Fruit fly (Drosophila melanogaster) whole organism, embryonic: ENCODE results near the gene dyw.
A peak's percentile ranks its signal among the peaks of the same experiment; 100 is the strongest.

Experiments used
- Awh ChIP-seq: fragments of 200-800 bp; sonication (Bioruptor generic); IDR thresholded peaks from 2 replicates; pipeline ENCODE4, ENCODE4 v1.3.6; 2022; ENCODE audit warnings: missing biosample characterization, missing genetic modification characterization
- Bgb ChIP-seq: fragments of 200-800 bp; sonication (Bioruptor generic); IDR thresholded peaks from 2 replicates; pipeline ENCODE4 v1.3.6; 2022; ENCODE audit warnings: missing biosample characterization, missing genetic modification characterization; ENCODE audit not compliant: partially characterized antibody
- BtbVII ChIP-seq: fragments of 200-800 bp; sonication (Bioruptor generic); optimal IDR thresholded peaks from 3 replicates; lab custom pipeline; 2017; ENCODE audit warnings: missing biosample characterization, mild to moderate bottlenecking, missing genetic modification characterization
- C15 ChIP-seq: fragments of 200-800 bp; sonication (Bioruptor generic); IDR thresholded peaks from 3 replicates; pipeline ENCODE4 v1.3.6; 2022; ENCODE audit warnings: missing biosample characterization, missing genetic modification characterization
- CG10321 ChIP-seq: fragments of 200-800 bp; sonication (Bioruptor generic); IDR thresholded peaks from 2 replicates; pipeline ENCODE4 v1.3.6; 2022; ENCODE audit warnings: missing biosample characterization, missing genetic modification characterization
- CG11247 ChIP-seq: fragments of 200-800 bp; sonication (Bioruptor generic); IDR thresholded peaks from 2 replicates; pipeline ENCODE4 v1.3.6; 2022; ENCODE audit warnings: missing biosample characterization, missing genetic modification characterization
- CG11695 ChIP-seq: fragments of 200-800 bp; sonication (Bioruptor generic); IDR thresholded peaks from 3 replicates; pipeline ENCODE4 v1.3.6; 2022; ENCODE audit warnings: missing biosample characterization, missing genetic modification characterization
- CG12744 ChIP-seq: fragments of 200-800 bp; sonication (Bioruptor generic); optimal IDR thresholded peaks from 2 replicates; lab custom pipeline; 2016; ENCODE audit warnings: missing biosample characterization, missing genetic modification characterization
- CG13123 ChIP-seq: fragments of 200-800 bp; sonication (Bioruptor generic); optimal IDR thresholded peaks from 2 replicates; lab custom pipeline; 2016; ENCODE audit warnings: missing biosample characterization, missing genetic modification characterization
- CG13775 ChIP-seq: fragments of 200-800 bp; sonication (Bioruptor generic); optimal IDR thresholded peaks from 3 replicates; lab custom pipeline; 2017; ENCODE audit warnings: missing biosample characterization, mild to moderate bottlenecking, missing genetic modification characterization
- CG17359 ChIP-seq: fragments of 200-800 bp; sonication (Bioruptor generic); optimal IDR thresholded peaks from 3 replicates; lab custom pipeline; 2018; ENCODE audit warnings: missing biosample characterization, mild to moderate bottlenecking, missing genetic modification characterization, moderate library complexity
- CG17361 ChIP-seq: fragments of 200-800 bp; sonication (Bioruptor generic); IDR thresholded peaks from 3 replicates; pipeline ENCODE4 v1.3.6; 2022; ENCODE audit warnings: missing biosample characterization, missing genetic modification characterization
- CG18011 ChIP-seq: fragments of 200-800 bp; sonication (Bioruptor generic); optimal IDR thresholded peaks from 2 replicates; lab custom pipeline; 2017; ENCODE audit warnings: missing biosample characterization, missing genetic modification characterization, mild to moderate bottlenecking, moderate library complexity, missing genotype
- CG30431 ChIP-seq: fragments of 200-800 bp; sonication (Bioruptor generic); optimal IDR thresholded peaks from 2 replicates; lab custom pipeline; 2017; ENCODE audit warnings: missing biosample characterization, missing genetic modification characterization
- CG31441 ChIP-seq: fragments of 200-800 bp; sonication (Bioruptor generic); IDR thresholded peaks from 2 replicates; pipeline ENCODE4 v1.3.6; 2022; ENCODE audit warnings: missing biosample characterization, missing genetic modification characterization
- CG32772 ChIP-seq: fragments of 200-800 bp; sonication (Bioruptor generic); IDR thresholded peaks from 2 replicates; pipeline ENCODE4 v1.3.6; 2022; ENCODE audit warnings: missing biosample characterization, missing genetic modification characterization
- CG3995 ChIP-seq: fragments of 200-800 bp; sonication (Bioruptor generic); optimal IDR thresholded peaks from 3 replicates; lab custom pipeline; 2016; ENCODE audit warnings: missing biosample characterization, missing genetic modification characterization
- CG4854 ChIP-seq: fragments of 200-800 bp; sonication (Bioruptor generic); optimal IDR thresholded peaks from 2 replicates; lab custom pipeline; 2016; ENCODE audit warnings: missing biosample characterization, missing genetic modification characterization, inconsistent platforms
- CG6254 ChIP-seq: fragments of 200-800 bp; sonication (Bioruptor generic); optimal IDR thresholded peaks from 3 replicates; lab custom pipeline; 2017; ENCODE audit warnings: mild to moderate bottlenecking, missing biosample characterization, missing genetic modification reagents, missing genetic modification characterization
- CG6854 ChIP-seq: fragments of 200-800 bp; sonication (Bioruptor generic); optimal IDR thresholded peaks from 3 replicates; lab custom pipeline; 2017; ENCODE audit warnings: missing biosample characterization, mild to moderate bottlenecking, missing genetic modification characterization
- CG9437 ChIP-seq: fragments of 200-800 bp; sonication (Bioruptor generic); optimal IDR thresholded peaks from 2 replicates; lab custom pipeline; 2018; ENCODE audit warnings: missing biosample characterization, mild to moderate bottlenecking, missing genetic modification characterization
- CG9876 ChIP-seq: fragments of 200-800 bp; sonication (Bioruptor generic); optimal IDR thresholded peaks from 2 replicates; lab custom pipeline; 2016; ENCODE audit warnings: missing biosample characterization, missing genetic modification characterization
- CG9932 ChIP-seq: fragments of 200-800 bp; sonication (Bioruptor generic); IDR thresholded peaks from 2 replicates; pipeline ENCODE4 v1.3.6; 2022; ENCODE audit warnings: missing biosample characterization, missing genetic modification characterization
- Dek ChIP-seq: fragments of 200-800 bp; sonication (Bioruptor generic); optimal IDR thresholded peaks from 3 replicates; lab custom pipeline; 2019; ENCODE audit warnings: missing biosample characterization, mild to moderate bottlenecking, missing genetic modification characterization, moderate library complexity
- Doc2 ChIP-seq: fragments of 200-800 bp; sonication (Bioruptor generic); IDR thresholded peaks from 2 replicates; pipeline ENCODE4 v1.3.6; 2022; ENCODE audit warnings: missing biosample characterization, missing genetic modification characterization
- HLH54F ChIP-seq: fragments of 200-800 bp; sonication (Bioruptor generic); optimal IDR thresholded peaks from 3 replicates; lab custom pipeline; 2016; ENCODE audit warnings: missing biosample characterization, missing genetic modification characterization
- Hr39 ChIP-seq: fragments of >200 bp; optimal IDR thresholded peaks from 2 replicates; lab custom pipeline; 2017
- Hr78 ChIP-seq, 2 experiments: fragments of 200-800 bp in 1 of 2; fragments of >200 bp in 1 of 2; sonication (Bioruptor generic) in 1 of 2; optimal IDR thresholded peaks; 2 replicates each; lab custom pipeline; 2017 to 2019; ENCODE audit warnings: missing biosample characterization in 2 of 2, missing genetic modification characterization in 2 of 2, mild to moderate bottlenecking in 1 of 2, moderate library complexity in 1 of 2
- Nf-YA ChIP-seq: fragments of 200-800 bp; sonication (Bioruptor generic); IDR thresholded peaks from 2 replicates; pipeline ENCODE4 v1.3.6; 2022; ENCODE audit warnings: missing biosample characterization, missing genetic modification characterization
- Oaz ChIP-seq: fragments of 200-800 bp; sonication (Bioruptor generic); IDR thresholded peaks from 2 replicates; pipeline ENCODE4 v1.3.6; 2022; ENCODE audit warnings: missing biosample characterization, missing genetic modification characterization
- Opbp ChIP-seq: fragments of 200-800 bp; sonication (Bioruptor generic); IDR thresholded peaks from 3 replicates; pipeline ENCODE4 v1.3.6; 2022; ENCODE audit warnings: missing biosample characterization, missing genetic modification characterization; ENCODE audit not compliant: partially characterized antibody
- PHDP ChIP-seq: fragments of 200-800 bp; sonication (Bioruptor generic); optimal IDR thresholded peaks from 3 replicates; lab custom pipeline; 2018; ENCODE audit warnings: missing biosample characterization, mild to moderate bottlenecking, missing genetic modification characterization, moderate library complexity
- Sin3A ChIP-seq: fragments of >200 bp; optimal IDR thresholded peaks from 2 replicates; lab custom pipeline; 2018
- Stat92E ChIP-seq, 3 experiments: fragments of >200 bp in 2 of 3; fragments of 200-800 bp in 1 of 3; sonication (Bioruptor generic) in 1 of 3; optimal IDR thresholded peaks; 2 replicates each; lab custom pipeline; 2017 to 2019; ENCODE audit warnings: missing biosample characterization in 3 of 3, missing genetic modification characterization in 3 of 3, mild to moderate bottlenecking in 1 of 3, moderate library complexity in 1 of 3
- ap ChIP-seq: fragments of 200-800 bp; sonication (Bioruptor generic); IDR thresholded peaks from 2 replicates; pipeline ENCODE4 v1.3.6; 2022; ENCODE audit warnings: missing biosample characterization, missing genetic modification characterization
- bbx ChIP-seq: fragments of 200-800 bp; sonication (Bioruptor generic); IDR thresholded peaks from 2 replicates; pipeline ENCODE4 v1.3.6; 2022; ENCODE audit warnings: missing biosample characterization, missing genetic modification characterization; ENCODE audit not compliant: partially characterized antibody
- bowl ChIP-seq: fragments of 200-800 bp; sonication (Bioruptor generic); IDR thresholded peaks from 2 replicates; pipeline ENCODE4 v1.3.6; 2022; ENCODE audit warnings: missing biosample characterization, missing genetic modification characterization
- cas ChIP-seq: fragments of 200-800 bp; sonication (Bioruptor generic); IDR thresholded peaks from 2 replicates; pipeline ENCODE4 v1.3.6; 2022; ENCODE audit warnings: missing biosample characterization, missing genetic modification characterization
- caup ChIP-seq: fragments of 200-800 bp; sonication (Bioruptor generic); optimal IDR thresholded peaks from 3 replicates; lab custom pipeline; 2017; ENCODE audit warnings: missing biosample characterization, mild to moderate bottlenecking, missing genetic modification characterization, moderate library complexity; ENCODE audit not compliant: severe bottlenecking
- dan ChIP-seq: fragments of 200-800 bp; sonication (Bioruptor generic); IDR thresholded peaks from 2 replicates; pipeline ENCODE4 v1.3.6; 2022; ENCODE audit warnings: missing biosample characterization, missing genetic modification characterization
- dmrt11E ChIP-seq: fragments of 200-800 bp; sonication (Bioruptor generic); optimal IDR thresholded peaks from 3 replicates; lab custom pipeline; 2018; ENCODE audit warnings: missing biosample characterization, mild to moderate bottlenecking, missing genetic modification characterization, moderate library complexity
- eve ChIP-seq, 2 experiments: fragments of >200 bp; optimal IDR thresholded peaks; 2 replicates each; lab custom pipeline; 2017; ENCODE audit warnings: missing biosample characterization in 2 of 2, missing genetic modification characterization in 2 of 2
- gcm2 ChIP-seq: fragments of 200-800 bp; sonication (Bioruptor generic); optimal IDR thresholded peaks from 2 replicates; lab custom pipeline; 2016; ENCODE audit warnings: missing biosample characterization, missing genetic modification characterization
- gsb-n ChIP-seq: fragments of 200-800 bp; sonication (Bioruptor generic); optimal IDR thresholded peaks from 3 replicates; lab custom pipeline; 2018; ENCODE audit warnings: missing biosample characterization, mild to moderate bottlenecking, missing genetic modification characterization
- hkb ChIP-seq, 2 experiments: fragments of 200-800 bp in 1 of 2; fragments of >200 bp in 1 of 2; sonication (Bioruptor generic) in 1 of 2; IDR thresholded peaks in 1 of 2; optimal IDR thresholded peaks in 1 of 2; 2 replicates each; pipeline versions ENCODE4 v1.3.6 to Lab custom; 2017 to 2022; ENCODE audit warnings: missing biosample characterization in 1 of 2, missing genetic modification characterization in 1 of 2
- nerfin-2 ChIP-seq: fragments of 200-800 bp; sonication (Bioruptor generic); IDR thresholded peaks from 2 replicates; pipeline ENCODE4 v1.3.6; 2022; ENCODE audit warnings: missing biosample characterization, missing genetic modification characterization; ENCODE audit not compliant: partially characterized antibody
- oc ChIP-seq: fragments of 200-800 bp; sonication (Bioruptor generic); optimal IDR thresholded peaks from 2 replicates; lab custom pipeline; 2018; ENCODE audit warnings: missing biosample characterization, mild to moderate bottlenecking, missing genetic modification characterization, moderate library complexity
- tin ChIP-seq: fragments of 200-800 bp; sonication (Bioruptor generic); optimal IDR thresholded peaks from 3 replicates; lab custom pipeline; 2016; ENCODE audit warnings: missing biosample characterization, missing genetic modification characterization
- vfl ChIP-seq: fragments of 200-800 bp; sonication (Bioruptor generic); optimal IDR thresholded peaks from 2 replicates; lab custom pipeline; 2016; ENCODE audit warnings: missing biosample characterization, missing genetic modification characterization
- yki ChIP-seq: fragments of >200 bp; optimal IDR thresholded peaks from 3 replicates; lab custom pipeline; 2018
- zen ChIP-seq: fragments of 200-800 bp; sonication (Bioruptor generic); optimal IDR thresholded peaks from 3 replicates; lab custom pipeline; 2018; ENCODE audit warnings: missing biosample characterization, mild to moderate bottlenecking, missing genetic modification characterization, moderate library complexity
- zfh2 ChIP-seq: fragments of 200-800 bp; sonication (Bioruptor generic); optimal IDR thresholded peaks from 2 replicates; lab custom pipeline; 2016; ENCODE audit warnings: missing biosample characterization, missing genetic modification characterization

dyw gene

dm6 chrX:2720122-2720521 lies 26.4 kb upstream of the dyw start, which contains the start of gene CG2701 (continued):
- TF ChIP-seq dan (GFP tag; lab: Robert Waterston, UW) = no peak
- TF ChIP-seq zfh2 = peak; percentile 36
- TF ChIP-seq nerfin-2 (GFP tag; lab: Robert Waterston, UW) = peak; percentile 60
- peak; percentile 79 for TF ChIP-seq bbx (GFP tag; lab: Robert Waterston, UW)
- no peak for TF ChIP-seq CG6854
- no peak for TF ChIP-seq C15 (GFP tag; lab: Robert Waterston, UW)
- no peak for TF ChIP-seq CG17359
- TF ChIP-seq Stat92E (GFP tag; optimal IDR thresholded peaks at IDR 0.05; lab: Kevin White, UChicago) = no peak
- no peak for TF ChIP-seq caup
- TF ChIP-seq CG9876 (GFP tag; lab: Kevin White, UChicago) = no peak
- TF ChIP-seq hkb (optimal IDR thresholded peaks at IDR 0.05; lab: Kevin White, UChicago) = no peak
- TF ChIP-seq hkb (GFP tag; IDR thresholded peaks at IDR 0.05; lab: Robert Waterston, UW) = no peak
- peak; percentile 36 for TF ChIP-seq tin
- TF ChIP-seq bowl (GFP tag; lab: Robert Waterston, UW) = no peak
- no peak for TF ChIP-seq cas
- TF ChIP-seq CG9437 (GFP tag; lab: Kevin White, UChicago) = no peak
- no peak for TF ChIP-seq CG13123 (GFP tag; lab: Kevin White, UChicago)
- no peak for TF ChIP-seq gsb-n (tag; lab: Kevin White, UChicago)
- no peak for TF ChIP-seq CG3995 (GFP tag; lab: Kevin White, UChicago)
- no peak for TF ChIP-seq CG12744 (GFP tag; lab: Kevin White, UChicago)
- no peak for TF ChIP-seq CG30431
- peak; percentile 11 for TF ChIP-seq HLH54F
- TF ChIP-seq CG31441 (GFP tag; lab: Robert Waterston, UW) = no peak
- TF ChIP-seq CG18011 (GFP tag; lab: Kevin White, UChicago) = no peak
- TF ChIP-seq Oaz (GFP tag; lab: Robert Waterston, UW) = no peak
- no peak for TF ChIP-seq CG6254 (GFP tag; lab: Kevin White, UChicago)
- no peak for TF ChIP-seq zen
- TF ChIP-seq Awh = no peak
- TF ChIP-seq Doc2 (GFP tag; lab: Robert Waterston, UW) = no peak
- TF ChIP-seq PHDP (tag; lab: Kevin White, UChicago) = no peak
- no peak for TF ChIP-seq Dek (tag; lab: Kevin White, UChicago)
- no peak for TF ChIP-seq CG10321 (GFP tag; lab: Robert Waterston, UW)
- TF ChIP-seq CG9932 (GFP tag; lab: Robert Waterston, UW) = peak; percentile 58; the same call in 1 of the 2 replicates
- TF ChIP-seq CG4854 = no peak
- TF ChIP-seq eve (GFP tag; optimal IDR thresholded peaks at IDR 0.05; lab: Kevin White, UChicago) = no peak
- TF ChIP-seq Nf-YA (GFP tag; lab: Robert Waterston, UW) = no peak
- peak; percentile 74; the same call in 2 of the 3 replicates for TF ChIP-seq Opbp (GFP tag; lab: Robert Waterston, UW)
- TF ChIP-seq CG13775 (GFP tag; lab: Kevin White, UChicago) = no peak
- no peak for TF ChIP-seq ap (GFP tag; lab: Robert Waterston, UW)
- TF ChIP-seq vfl (GFP tag; lab: Kevin White, UChicago) = no peak
- TF ChIP-seq Hr78 (GFP tag; optimal IDR thresholded peaks at IDR 0.05; lab: Kevin White, UChicago) = no peak
- TF ChIP-seq CG17361 = no peak
- TF ChIP-seq CG32772 = no peak
- peak; percentile 30 for TF ChIP-seq Sin3A (lab: Kevin White, UChicago)
- TF ChIP-seq Hr39 (lab: Kevin White, UChicago) = no peak
- TF ChIP-seq oc (tag; lab: Kevin White, UChicago) = no peak
- no peak for TF ChIP-seq BtbVII
- TF ChIP-seq dmrt11E (tag; lab: Kevin White, UChicago) = no peak
- no peak for TF ChIP-seq yki
- no peak for TF ChIP-seq gcm2 (GFP tag; lab: Kevin White, UChicago)
- TF ChIP-seq Bgb (GFP tag; lab: Robert Waterston, UW) = peak; percentile 86
- no peak for TF ChIP-seq CG11247 (GFP tag; lab: Robert Waterston, UW)
- TF ChIP-seq CG11695 = no peak
